Worm (Caenorhabditis elegans): ENCODE results near the gene str-43.

Gene str-43

ce11 chrV:15752049-15752448 is at the start of gene str-43:
Gene str-43 (minus strand): TSS chrV:15752149.
- TF ChIP-seq F26F4.8 (GFP tag; conservative IDR thresholded peaks at IDR 0.05), result no peak
- no peak for TF ChIP-seq fkh-10 (GFP tag; optimal IDR thresholded peaks at IDR 0.05)
- TF ChIP-seq ceh-32 (tag; optimal IDR thresholded peaks at IDR 0.05; ENCODE audit: poor library complexity), result no peak
- TF ChIP-seq egl-27 (tag; optimal IDR thresholded peaks at IDR 0.05), result no peak
- no peak for TF ChIP-seq spr-1 (tag; optimal IDR thresholded peaks at IDR 0.05)
- no peak for TF ChIP-seq nhr-6 (tag; optimal IDR thresholded peaks at IDR 0.05)
- no peak for TF ChIP-seq madf-9 (GFP tag; conservative IDR thresholded peaks at IDR 0.05)
- TF ChIP-seq ctbp-1 (GFP tag; IDR thresholded peaks at IDR 0.05), result no peak
- TF ChIP-seq lin-1 (GFP tag; IDR thresholded peaks at IDR 0.05), result no peak
- no peak for TF ChIP-seq nhr-41 (GFP tag; IDR thresholded peaks at IDR 0.05)

- TF ChIP-seq unc-62 (GFP tag; optimal IDR thresholded peaks at IDR 0.05 in 1 of 2) (peak in 1 of 2 experiments; percentile 49), unc-62 (tag; optimal IDR thresholded peaks at IDR 0.05) (no peak), daf-16 (GFP tag; optimal IDR thresholded peaks at IDR 0.05) (no peak), daf-16 (tag; optimal IDR thresholded peaks at IDR 0.05) (no peak), F49E8.2 (tag; optimal IDR thresholded peaks at IDR 0.05; ENCODE audit: borderline replicate concordance) (no peak), skn-1 (tag; optimal IDR thresholded peaks at IDR 0.05) (no peak), lin-38 (GFP tag; IDR thresholded peaks at IDR 0.05) (no peak)
These were observed 46.2 kb upstream of the str-43 start, which contains the start of gene T26E4.10 for ce11 chrV:15798108-15798507. Gene T26E4.10 (minus strand): TSS chrV:15798208.

ce11 chrV:15796087-15796486 is 44.1 kb upstream of the str-43 start, which contains the start of gene nhr-223:
Gene nhr-223 (plus strand): TSS chrV:15796387.
- TF ChIP-seq unc-62 (GFP tag; optimal IDR thresholded peaks at IDR 0.05 in 1 of 2) (peak in 1 of 2 experiments; percentile 78), unc-62 (tag; optimal IDR thresholded peaks at IDR 0.05) (no peak), rbr-2 (tag; optimal IDR thresholded peaks at IDR 0.05) (no peak)

ce11 chrV:15793270-15793669 is 41.3 kb upstream of the str-43 start, which contains the start of gene T26E4.7:
Gene T26E4.7 (plus strand): TSS chrV:15793570.
- TF ChIP-seq lin-29 (GFP tag; IDR thresholded peaks at IDR 0.05) (no peak), unc-62 (GFP tag; optimal IDR thresholded peaks at IDR 0.05 in 1 of 2) (no peak), unc-62 (tag; optimal IDR thresholded peaks at IDR 0.05) (no peak), hif-1 (tag; optimal IDR thresholded peaks at IDR 0.05) (no peak), F37D6.2 (tag; optimal IDR thresholded peaks at IDR 0.05) (no peak), F49E8.2 (tag; optimal IDR thresholded peaks at IDR 0.05; ENCODE audit: borderline replicate concordance) (no peak), mdt-29 (GFP tag; IDR thresholded peaks at IDR 0.05) (no peak), lir-3 (tag; optimal IDR thresholded peaks at IDR 0.05) (no peak), zfp-3 (GFP tag; conservative IDR thresholded peaks at IDR 0.05) (no peak), pha-4 (GFP tag; IDR thresholded peaks at IDR 0.05) (no peak), pha-4 (tag; optimal IDR thresholded peaks at IDR 0.05) (no peak), jun-1 (tag; optimal IDR thresholded peaks at IDR 0.05) (no peak), dpl-1 (GFP tag; optimal IDR thresholded peaks at IDR 0.05) (no peak), snpc-4 (tag; optimal IDR thresholded peaks at IDR 0.05) (no peak), lsy-2 (tag; optimal IDR thresholded peaks at IDR 0.05) (no peak), zip-2 (tag; optimal IDR thresholded peaks at IDR 0.05) (no peak), ces-1 (GFP tag; optimal IDR thresholded peaks at IDR 0.05) (no peak)

ce11 chrV:15792409-15792808 is 40.5 kb upstream of the str-43 start, which contains the start of gene T26E4.4:
Gene T26E4.4 (minus strand): TSS chrV:15792509.
- TF ChIP-seq cey-2 (tag; optimal IDR thresholded peaks at IDR 0.05; ENCODE audit: borderline replicate concordance, insufficient read depth) (no peak), aha-1 (tag) (peak; percentile 12)

Data from whole organism, L4 larva.